Fruit fly (Drosophila melanogaster) whole organism, embryonic: ENCODE data around the gene Pcd.

ENCODE experiments used
- Bdp1 ChIP-seq: fragments of 200-800 bp; sonication (Bioruptor generic); optimal IDR thresholded peaks from 3 replicates; lab custom pipeline; 2016; ENCODE audit warnings: missing biosample characterization, missing genetic modification characterization
- CG11398 ChIP-seq: fragments of 200-800 bp; sonication (Bioruptor generic); optimal IDR thresholded peaks from 2 replicates; lab custom pipeline; 2016; ENCODE audit warnings: missing biosample characterization, missing genetic modification characterization
- CG11456 ChIP-seq: fragments of 200-800 bp; sonication (Bioruptor generic); IDR thresholded peaks from 3 replicates; pipeline ENCODE4 v1.3.6; 2022; ENCODE audit warnings: missing biosample characterization, missing genetic modification characterization
- CG11695 ChIP-seq: fragments of 200-800 bp; sonication (Bioruptor generic); IDR thresholded peaks from 3 replicates; pipeline ENCODE4 v1.3.6; 2022; ENCODE audit warnings: missing biosample characterization, missing genetic modification characterization
- CG12071 ChIP-seq: fragments of 200-800 bp; sonication (Bioruptor generic); optimal IDR thresholded peaks from 3 replicates; lab custom pipeline; 2018; ENCODE audit warnings: missing biosample characterization, mild to moderate bottlenecking, missing genetic modification characterization
- CG12155 ChIP-seq: fragments of 200-800 bp; sonication (Bioruptor generic); optimal IDR thresholded peaks from 3 replicates; lab custom pipeline; 2016; ENCODE audit warnings: missing biosample characterization, missing genetic modification characterization
- CG12299 ChIP-seq: fragments of 200-800 bp; sonication (Bioruptor generic); optimal IDR thresholded peaks from 2 replicates; lab custom pipeline; 2018; ENCODE audit warnings: missing biosample characterization, mild to moderate bottlenecking, missing genetic modification characterization
- CG12942 ChIP-seq: fragments of 200-800 bp; sonication (Bioruptor generic); optimal IDR thresholded peaks from 3 replicates; lab custom pipeline; 2016; ENCODE audit warnings: missing biosample characterization, missing genetic modification characterization
- CG17186 ChIP-seq: fragments of 200-800 bp; sonication (Bioruptor generic); optimal IDR thresholded peaks from 3 replicates; lab custom pipeline; 2017; ENCODE audit warnings: missing biosample characterization, missing genetic modification reagents, missing genetic modification characterization
- CG17912 ChIP-seq: fragments of 200-800 bp; sonication (Bioruptor generic); optimal IDR thresholded peaks from 2 replicates; lab custom pipeline; 2018; ENCODE audit warnings: missing biosample characterization, mild to moderate bottlenecking, missing genetic modification characterization
- CG1792 ChIP-seq: fragments of 200-800 bp; sonication (Bioruptor generic); optimal IDR thresholded peaks from 2 replicates; lab custom pipeline; 2016; ENCODE audit warnings: missing biosample characterization, missing genetic modification characterization
- CG2202 ChIP-seq: fragments of 200-800 bp; sonication (Bioruptor generic); optimal IDR thresholded peaks from 2 replicates; lab custom pipeline; 2018; ENCODE audit warnings: missing biosample characterization, mild to moderate bottlenecking, missing genetic modification characterization
- CG2678 ChIP-seq: fragments of 200-800 bp; sonication (Bioruptor generic); optimal IDR thresholded peaks from 3 replicates; lab custom pipeline; 2019; ENCODE audit warnings: missing biosample characterization, mild to moderate bottlenecking, missing genetic modification characterization, moderate library complexity
- CG2889 ChIP-seq: fragments of 200-800 bp; sonication (Bioruptor generic); IDR thresholded peaks from 3 replicates; pipeline ENCODE4 v1.3.6; 2022; ENCODE audit warnings: missing biosample characterization, missing genetic modification characterization
- CG30431 ChIP-seq: fragments of 200-800 bp; sonication (Bioruptor generic); optimal IDR thresholded peaks from 2 replicates; lab custom pipeline; 2017; ENCODE audit warnings: missing biosample characterization, missing genetic modification characterization
- CG3163 ChIP-seq: fragments of 200-800 bp; sonication (Bioruptor generic); optimal IDR thresholded peaks from 3 replicates; lab custom pipeline; 2016; ENCODE audit warnings: missing biosample characterization, missing genetic modification characterization
- CG3726 ChIP-seq: fragments of 200-800 bp; sonication (Bioruptor generic); IDR thresholded peaks from 3 replicates; pipeline ENCODE4, ENCODE4 v1.3.6; 2022; ENCODE audit warnings: missing biosample characterization, missing genetic modification characterization
- CG4328 ChIP-seq: fragments of 200-800 bp; sonication (Bioruptor generic); optimal IDR thresholded peaks from 3 replicates; lab custom pipeline; 2017; ENCODE audit warnings: missing biosample characterization, missing genetic modification reagents, missing genetic modification characterization
- CG4424 ChIP-seq: fragments of 200-800 bp; sonication (Bioruptor generic); optimal IDR thresholded peaks from 3 replicates; lab custom pipeline; 2016; ENCODE audit warnings: missing biosample characterization, missing genetic modification characterization
- CG4617 ChIP-seq: fragments of 200-800 bp; sonication (Bioruptor generic); optimal IDR thresholded peaks from 3 replicates; lab custom pipeline; 2016; ENCODE audit warnings: missing biosample characterization, missing genetic modification characterization, borderline replicate concordance
- CG4820 ChIP-seq: fragments of 200-800 bp; sonication (Bioruptor generic); optimal IDR thresholded peaks from 3 replicates; lab custom pipeline; 2016; ENCODE audit warnings: missing biosample characterization, missing genetic modification characterization
- CG5245 ChIP-seq: fragments of 200-800 bp; sonication (Bioruptor generic); optimal IDR thresholded peaks from 3 replicates; lab custom pipeline; 2016; ENCODE audit warnings: missing biosample characterization, missing genetic modification characterization
- CG7745 ChIP-seq: fragments of 200-800 bp; sonication (Bioruptor generic); optimal IDR thresholded peaks from 2 replicates; lab custom pipeline; 2018; ENCODE audit warnings: missing biosample characterization, mild to moderate bottlenecking, missing genetic modification characterization, moderate library complexity
- CG7987 ChIP-seq: fragments of 200-800 bp; sonication (Bioruptor generic); optimal IDR thresholded peaks from 2 replicates; lab custom pipeline; 2018; ENCODE audit warnings: missing biosample characterization, mild to moderate bottlenecking, missing genetic modification characterization, moderate library complexity
- CTCF ChIP-seq: fragments of 200-800 bp; sonication (Bioruptor generic); optimal IDR thresholded peaks from 2 replicates; lab custom pipeline; 2017; ENCODE audit warnings: missing biosample characterization, mild to moderate bottlenecking, missing genetic modification characterization, moderate library complexity
- Dref ChIP-seq: fragments of 200-800 bp; sonication (Bioruptor generic); IDR thresholded peaks from 2 replicates; pipeline ENCODE4 v1.3.6; 2022; ENCODE audit warnings: missing biosample characterization, missing genetic modification characterization
- E2f2 ChIP-seq: fragments of 200-800 bp; sonication (Bioruptor generic); IDR thresholded peaks from 2 replicates; pipeline ENCODE4 v1.3.6; 2022; ENCODE audit warnings: missing biosample characterization, missing genetic modification characterization
- Eip74EF ChIP-seq, 2 experiments: fragments of 200-800 bp in 1 of 2; fragments of >200 bp in 1 of 2; sonication (Bioruptor generic) in 1 of 2; optimal IDR thresholded peaks; 2 replicates each; lab custom pipeline; 2017 to 2019; ENCODE audit warnings: missing biosample characterization in 2 of 2, missing genetic modification characterization in 2 of 2, mild to moderate bottlenecking in 1 of 2, moderate library complexity in 1 of 2
- Ets65A ChIP-seq: fragments of 200-800 bp; sonication (Bioruptor generic); peaks from one replicate; lab custom pipeline; 2016; ENCODE audit warnings: missing biosample characterization, missing genetic modification characterization
- Fer2 ChIP-seq: fragments of 200-800 bp; sonication (Bioruptor generic); optimal IDR thresholded peaks from 2 replicates; lab custom pipeline; 2018; ENCODE audit warnings: missing biosample characterization, mild to moderate bottlenecking, missing genetic modification characterization, moderate library complexity
- Jarid2 ChIP-seq: fragments of 200-800 bp; sonication (Bioruptor generic); optimal IDR thresholded peaks from 3 replicates; lab custom pipeline; 2017; ENCODE audit warnings: mild to moderate bottlenecking, missing biosample characterization, missing genetic modification reagents, missing genetic modification characterization
- Taf1 ChIP-seq: fragments of 200-800 bp; sonication (Bioruptor generic); IDR thresholded peaks from 2 replicates; pipeline ENCODE4 v1.3.6; 2022; ENCODE audit warnings: missing biosample characterization, missing genetic modification characterization
- YL-1 ChIP-seq: fragments of 200-800 bp; sonication (Bioruptor generic); optimal IDR thresholded peaks from 3 replicates; lab custom pipeline; 2017; ENCODE audit warnings: missing biosample characterization, mild to moderate bottlenecking, missing genetic modification characterization
- ase ChIP-seq: fragments of 200-800 bp; sonication (Bioruptor generic); IDR thresholded peaks from 3 replicates; pipeline ENCODE4 v1.3.6; 2022; ENCODE audit warnings: missing biosample characterization, missing genetic modification characterization
- ash1 ChIP-seq: fragments of 200-800 bp; sonication (Bioruptor generic); optimal IDR thresholded peaks from 2 replicates; lab custom pipeline; 2018; ENCODE audit warnings: missing biosample characterization, mild to moderate bottlenecking, missing genetic modification characterization
- bab2 ChIP-seq: fragments of 200-800 bp; sonication (Bioruptor generic); optimal IDR thresholded peaks from 2 replicates; lab custom pipeline; 2016; ENCODE audit warnings: missing biosample characterization, missing genetic modification characterization
- chif ChIP-seq, 2 experiments: fragments of 200-800 bp; sonication (Bioruptor generic); optimal IDR thresholded peaks; 3 replicates each; lab custom pipeline; 2016; ENCODE audit warnings: missing biosample characterization in 2 of 2, missing genetic modification characterization in 2 of 2
- gsb-n ChIP-seq: fragments of 200-800 bp; sonication (Bioruptor generic); optimal IDR thresholded peaks from 3 replicates; lab custom pipeline; 2018; ENCODE audit warnings: missing biosample characterization, mild to moderate bottlenecking, missing genetic modification characterization
- hth ChIP-seq: fragments of >200 bp; optimal IDR thresholded peaks from 2 replicates; lab custom pipeline; 2017; ENCODE audit warnings: inconsistent platforms
- inv ChIP-seq: fragments of 200-800 bp; sonication (Bioruptor generic); IDR thresholded peaks from 2 replicates; pipeline ENCODE4 v1.3.6; 2022; ENCODE audit warnings: missing biosample characterization, missing genetic modification characterization; ENCODE audit not compliant: partially characterized antibody
- luna ChIP-seq: fragments of 200-800 bp; sonication (Bioruptor generic); optimal IDR thresholded peaks from 2 replicates; lab custom pipeline; 2016; ENCODE audit warnings: missing biosample characterization, missing genetic modification characterization
- mam ChIP-seq: fragments of 200-800 bp; sonication (Bioruptor generic); optimal IDR thresholded peaks from 3 replicates; lab custom pipeline; 2016; ENCODE audit warnings: missing biosample characterization, missing genetic modification characterization
- nerfin-1 ChIP-seq: fragments of 200-800 bp; sonication (Bioruptor generic); optimal IDR thresholded peaks from 3 replicates; lab custom pipeline; 2019; ENCODE audit warnings: missing biosample characterization, mild to moderate bottlenecking, missing genetic modification characterization, moderate library complexity
- nmo ChIP-seq: fragments of 200-800 bp; sonication (Bioruptor generic); optimal IDR thresholded peaks from 2 replicates; lab custom pipeline; 2018; ENCODE audit warnings: missing biosample characterization, mild to moderate bottlenecking, missing genetic modification characterization, moderate library complexity
- pho ChIP-seq: fragments of 200-800 bp; sonication (Bioruptor generic); optimal IDR thresholded peaks from 2 replicates; lab custom pipeline; 2016; ENCODE audit warnings: missing biosample characterization, missing genetic modification characterization
- pnt ChIP-seq: fragments of 200-800 bp; sonication (Bioruptor generic); optimal IDR thresholded peaks from 3 replicates; lab custom pipeline; 2016; ENCODE audit warnings: missing biosample characterization, missing genetic modification characterization
- run ChIP-seq: fragments of 200-800 bp; sonication (Bioruptor generic); optimal IDR thresholded peaks from 3 replicates; lab custom pipeline; 2018; ENCODE audit warnings: missing biosample characterization, mild to moderate bottlenecking, missing genetic modification characterization
- sd ChIP-seq: fragments of 200-800 bp; sonication (Bioruptor generic); optimal IDR thresholded peaks from 3 replicates; lab custom pipeline; 2018; ENCODE audit warnings: missing biosample characterization, mild to moderate bottlenecking, missing genetic modification characterization, moderate library complexity
- tin ChIP-seq: fragments of 200-800 bp; sonication (Bioruptor generic); optimal IDR thresholded peaks from 3 replicates; lab custom pipeline; 2016; ENCODE audit warnings: missing biosample characterization, missing genetic modification characterization
- z ChIP-seq: fragments of 200-800 bp; sonication (Bioruptor generic); IDR thresholded peaks from 3 replicates; pipeline ENCODE4 v1.3.6; 2022; ENCODE audit warnings: missing biosample characterization, missing genetic modification characterization
- zen ChIP-seq: fragments of 200-800 bp; sonication (Bioruptor generic); optimal IDR thresholded peaks from 3 replicates; lab custom pipeline; 2018; ENCODE audit warnings: missing biosample characterization, mild to moderate bottlenecking, missing genetic modification characterization, moderate library complexity
- zen2 ChIP-seq: fragments of 200-800 bp; sonication (Bioruptor generic); IDR thresholded peaks from 3 replicates; pipeline ENCODE4 v1.3.6; 2022; ENCODE audit warnings: missing biosample characterization, missing genetic modification characterization; ENCODE audit not compliant: partially characterized antibody

The Pcd gene

dm6 chr3R:29675333-29675732, 47.6 kb upstream of the Pcd start, which contains the start of the genes Bub3 and Cap-D2 (continued):
- TF ChIP-seq CG4617 (GFP tag; lab: Kevin White, UChicago) (peak; percentile 71), CG1792 (GFP tag; lab: Kevin White, UChicago) (peak; percentile 26), CG11456 (GFP tag; lab: Robert Waterston, UW) (0 out of 3 replicates have a peak, but pooled peaks have one; percentile 13), CG7987 (GFP tag; lab: Kevin White, UChicago) (peak; percentile 13), bab2 (GFP tag; lab: Kevin White, UChicago) (peak; percentile 73), gsb-n (no peak), zen (tag; lab: Kevin White, UChicago) (peak; percentile 78), CG2678 (tag; lab: Kevin White, UChicago) (no peak), CG12155 (GFP tag; lab: Kevin White, UChicago) (peak; percentile 70), tin (GFP tag; lab: Kevin White, UChicago) (peak; percentile 81), Ets65A (GFP tag; lab: Kevin White, UChicago) (peak; percentile 97), CG11398 (GFP tag; lab: Kevin White, UChicago) (peak; percentile 61), CG17186 (peak; percentile 16), CG11695 (GFP tag; lab: Robert Waterston, UW) (0 out of 3 replicates have a peak, but pooled peaks have one; percentile 40), Bdp1 (GFP tag; lab: Kevin White, UChicago) (peak; percentile 58), nerfin-1 (tag; lab: Kevin White, UChicago) (peak; percentile 27), Dref (peak; percentile 76), Taf1 (peak; percentile 34; the same call in 1 of the 2 replicates), mam (GFP tag; lab: Kevin White, UChicago) (peak; percentile 84), chif (GFP tag; optimal IDR thresholded peaks at IDR 0.05; lab: Kevin White, UChicago) (peak; percentile 71 to 79), CG12299 (peak; percentile 51), CG2889 (peak; percentile 60), CG4328 (GFP tag; lab: Kevin White, UChicago) (no peak), ash1 (GFP tag; lab: Kevin White, UChicago) (no peak), CG30431 (GFP tag; lab: Kevin White, UChicago) (peak; percentile 21), zen2 (GFP tag; lab: Robert Waterston, UW) (peak; percentile 61; the same call in 1 of the 3 replicates), nmo (GFP tag; lab: Kevin White, UChicago) (peak; percentile 75), CG12942 (GFP tag; lab: Kevin White, UChicago) (peak; percentile 57), pnt (GFP tag; lab: Kevin White, UChicago) (peak; percentile 67), Fer2 (peak; percentile 23), CG7745 (no peak), CG4820 (peak; percentile 77), CG2202 (tag; lab: Kevin White, UChicago) (peak; percentile 20), YL-1 (peak; percentile 41), inv (peak; percentile 70), CG5245 (peak; percentile 46), Jarid2 (GFP tag; lab: Kevin White, UChicago) (no peak), CG3163 (peak; percentile 44), CG12071 (no peak), ase (GFP tag; lab: Robert Waterston, UW) (peak; percentile 66), hth (lab: Kevin White, UChicago) (no peak), run (tag; lab: Kevin White, UChicago) (no peak), z (GFP tag; lab: Robert Waterston, UW) (no peak), CTCF (GFP tag; lab: Kevin White, UChicago) (no peak), luna (GFP tag; lab: Kevin White, UChicago) (peak; percentile 20), sd (tag; lab: Kevin White, UChicago) (no peak), CG17912 (GFP tag; lab: Kevin White, UChicago) (no peak), CG3726 (GFP tag; lab: Robert Waterston, UW) (no peak), pho (GFP tag; lab: Kevin White, UChicago) (peak; percentile 77), CG4424 (peak; percentile 80), E2f2 (GFP tag; lab: Robert Waterston, UW) (peak; percentile 77), Eip74EF (GFP tag; optimal IDR thresholded peaks at IDR 0.05; lab: Kevin White, UChicago) (no peak)
